Worm (Caenorhabditis elegans) whole organism, early embryonic: ENCODE results near the gene ubq-1.

Source experiments
- B0310.2 ChIP-seq: sonication (generic microtip); optimal IDR thresholded peaks from 2 replicates; lab custom pipeline; 2016; ENCODE audit warnings: mild to moderate bottlenecking, missing genetic modification characterization, missing compliant biosample characterization
- F13C5.2 ChIP-seq: sonication (generic microtip); optimal IDR thresholded peaks from 2 replicates; lab custom pipeline; 2017; ENCODE audit warnings: mild to moderate bottlenecking, missing genetic modification characterization, inconsistent platforms, missing compliant biosample characterization
- aly-1 ChIP-seq: sonication (generic microtip); optimal IDR thresholded peaks from 2 replicates; lab custom pipeline; 2016; ENCODE audit warnings: missing genetic modification characterization, missing compliant biosample characterization
- ama-1 ChIP-seq: fragments of 150-350 bp; optimal IDR thresholded peaks from 2 replicates; lab custom pipeline; 2014
- ceh-13 ChIP-seq: fragments of 200-800 bp; sonication (Bioruptor generic); optimal IDR thresholded peaks from 2 replicates; lab custom pipeline; 2018; ENCODE audit warnings: mild to moderate bottlenecking, missing genetic modification characterization, missing compliant biosample characterization
- ceh-36 ChIP-seq: sonication (generic microtip); optimal IDR thresholded peaks from 2 replicates; lab custom pipeline; 2016; ENCODE audit warnings: missing genetic modification characterization, inconsistent platforms, missing compliant biosample characterization
- ets-7 ChIP-seq: sonication (generic microtip); optimal IDR thresholded peaks from 2 replicates; lab custom pipeline; 2016; ENCODE audit warnings: missing genotype, missing genetic modification characterization, missing compliant biosample characterization
- flt-1 ChIP-seq: fragments of 200-800 bp; sonication (Bioruptor generic); IDR thresholded peaks from 2 replicates; pipeline ENCODE4 v1.3.6; 2022; ENCODE audit warnings: missing genetic modification characterization, missing compliant biosample characterization
- hmbx-1 ChIP-seq: sonication (generic microtip); optimal IDR thresholded peaks from 2 replicates; lab custom pipeline; 2016; ENCODE audit warnings: mild to moderate bottlenecking, missing genetic modification characterization, missing compliant biosample characterization
- hmg-4 ChIP-seq: fragments of 200-800 bp; sonication (Bioruptor generic); optimal IDR thresholded peaks from 2 replicates; lab custom pipeline; 2018; ENCODE audit warnings: mild to moderate bottlenecking, missing genetic modification characterization, missing compliant biosample characterization
- hnd-1 ChIP-seq: sonication (generic microtip); optimal IDR thresholded peaks from 2 replicates; lab custom pipeline; 2016; ENCODE audit warnings: missing genetic modification characterization, missing compliant biosample characterization
- pes-1 ChIP-seq: fragments of 200-800 bp; sonication (Bioruptor generic); IDR thresholded peaks from 2 replicates; pipeline ENCODE4 v1.3.6; 2022; ENCODE audit warnings: missing genetic modification reagents, missing genetic modification characterization, missing compliant biosample characterization
- scrt-1 ChIP-seq: fragments of 200-800 bp; sonication (Bioruptor generic); IDR thresholded peaks from 2 replicates; pipeline ENCODE4 v1.3.6; 2022; ENCODE audit warnings: missing genetic modification characterization, missing compliant biosample characterization
- sea-1 ChIP-seq: fragments of 200-800 bp; sonication (Bioruptor generic); conservative IDR thresholded peaks from 2 replicates; pipeline ENCODE4 v1.3.6; 2022; ENCODE audit warnings: missing genetic modification characterization, missing compliant biosample characterization
- tbx-11 ChIP-seq: fragments of 200-800 bp; sonication (Bioruptor generic); IDR thresholded peaks from 2 replicates; pipeline ENCODE4 v1.3.6; 2022; ENCODE audit warnings: missing genetic modification characterization, missing compliant biosample characterization
- tbx-37 ChIP-seq: fragments of 200-800 bp; sonication (Bioruptor generic); conservative IDR thresholded peaks from 2 replicates; pipeline ENCODE4 v1.3.6; 2022; ENCODE audit warnings: missing genetic modification reagents, missing genetic modification characterization, missing compliant biosample characterization
- tra-4 ChIP-seq: sonication (generic microtip); optimal IDR thresholded peaks from 2 replicates; lab custom pipeline; 2017; ENCODE audit warnings: missing genetic modification characterization, missing compliant biosample characterization

The ubq-1 gene

DNA sequence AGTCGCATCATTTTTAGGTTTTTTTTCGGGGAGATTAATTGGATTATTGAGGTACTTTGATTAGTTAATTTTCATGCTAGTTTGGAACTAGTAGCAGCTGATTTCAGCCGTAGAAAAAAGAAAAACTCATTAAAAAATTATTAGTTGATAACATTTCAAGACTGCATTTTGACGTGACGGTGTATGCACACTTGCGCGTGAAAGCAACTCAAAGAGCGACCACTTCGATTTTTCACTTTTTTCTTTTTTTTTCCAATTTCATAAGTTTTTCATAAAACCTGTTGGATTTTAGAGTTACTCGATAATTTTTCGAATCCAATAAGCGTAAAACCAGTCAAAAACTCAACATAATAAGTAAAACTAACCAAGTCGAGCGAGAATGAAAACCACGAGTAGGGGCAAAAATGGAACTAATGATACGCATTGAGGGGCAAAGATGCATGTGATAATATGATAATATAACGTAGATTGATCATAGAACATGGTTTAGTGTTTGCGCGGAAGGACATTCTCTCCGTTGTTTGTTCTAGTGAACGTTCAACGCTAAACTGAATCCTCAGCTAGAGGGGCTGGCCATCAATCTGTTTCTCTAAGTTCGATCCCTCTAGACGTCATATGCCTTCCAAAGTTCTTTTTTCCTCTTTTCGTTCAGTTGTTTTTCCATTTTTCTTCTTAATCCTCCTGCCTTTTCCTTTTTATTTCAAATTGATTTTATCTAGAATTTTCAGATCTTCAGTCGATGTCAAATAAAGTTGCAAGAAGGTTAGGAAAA lies 8.3 kb downstream of the ubq-1 start, which contains the start of the genes F25B5.6 and F25B5.3:
Gene F25B5.6 (minus strand): TSS at position 572 of the 772 bp plus-strand sequence.
Gene F25B5.3 (plus strand): TSS at position 722 of the 772 bp plus-strand sequence.
- TF ChIP-seq ceh-13 (GFP tag; lab: Kevin White, UChicago) (no peak), hmg-4 (GFP tag; lab: Kevin White, UChicago) (no peak), hnd-1 (tag; lab: Kevin White, UChicago) (no peak), sea-1 (GFP tag; lab: Robert Waterston, UW) (no peak), scrt-1 (GFP tag; lab: Robert Waterston, UW) (no peak), aly-1 (no peak), tra-4 (no peak), ama-1 (lab: Kevin White, UChicago) (no peak), F13C5.2 (tag; lab: Kevin White, UChicago) (no peak), B0310.2 (tag; lab: Kevin White, UChicago) (no peak), hmbx-1 (tag; lab: Kevin White, UChicago) (no peak)

DNA sequence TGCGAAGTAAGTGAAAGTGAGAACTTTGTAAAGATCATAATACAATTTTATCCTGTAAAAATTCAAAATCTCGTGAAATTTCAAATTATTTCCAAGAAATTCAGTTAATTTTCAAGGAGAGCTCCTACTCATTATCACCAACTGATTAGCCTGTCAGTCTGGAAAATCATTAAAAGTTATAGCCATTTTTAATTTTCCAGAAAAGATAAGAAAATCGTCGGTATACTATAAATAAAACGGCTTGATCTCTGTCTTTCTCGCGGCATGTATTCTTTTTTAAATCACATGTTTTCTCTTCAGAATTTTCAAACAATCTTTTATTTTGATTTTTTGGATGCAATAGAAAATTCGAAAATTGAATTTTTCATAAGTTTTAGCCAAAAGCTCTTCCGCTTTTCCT lies 8.9 kb downstream of the ubq-1 start:
- TF ChIP-seq B0310.2 (tag; lab: Kevin White, UChicago), result no peak
- TF ChIP-seq tra-4, result no peak
- no peak for TF ChIP-seq ceh-13 (GFP tag; lab: Kevin White, UChicago)
- TF ChIP-seq ets-7 (tag; lab: Kevin White, UChicago), result no peak
- TF ChIP-seq sea-1 (GFP tag; lab: Robert Waterston, UW), result no peak
- no peak for TF ChIP-seq pes-1
- no peak for TF ChIP-seq hmg-4 (GFP tag; lab: Kevin White, UChicago)
- TF ChIP-seq hmbx-1 (tag; lab: Kevin White, UChicago), result no peak
- TF ChIP-seq F13C5.2 (tag; lab: Kevin White, UChicago), result no peak
- TF ChIP-seq flt-1 (GFP tag; lab: Robert Waterston, UW), result no peak
- no peak for TF ChIP-seq ceh-36 (tag; lab: Kevin White, UChicago)
- TF ChIP-seq tbx-37 (GFP tag; lab: Robert Waterston, UW), result no peak
- TF ChIP-seq ama-1 (lab: Kevin White, UChicago), result no peak
- no peak for TF ChIP-seq hnd-1 (tag; lab: Kevin White, UChicago)

DNA sequence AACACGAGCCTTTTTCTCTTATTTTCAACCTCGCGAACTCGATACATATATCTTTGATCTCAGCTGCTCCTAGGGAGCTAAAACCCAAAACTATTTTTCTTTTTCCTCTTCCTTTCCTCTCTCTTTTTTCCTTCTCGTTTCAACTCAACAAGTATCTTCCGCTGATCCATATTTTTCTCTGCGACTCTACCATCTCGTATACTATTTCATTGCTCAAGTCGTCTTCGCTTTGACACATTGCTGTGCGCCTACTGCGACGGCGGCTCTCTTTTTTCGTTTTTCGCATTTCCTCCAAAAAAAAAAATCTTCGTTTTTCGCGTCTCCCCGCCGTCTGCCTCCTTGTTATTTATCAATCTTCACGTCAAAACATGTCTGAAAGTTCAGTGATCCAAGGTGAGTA lies 9.8 kb downstream of the ubq-1 start:
- no peak for TF ChIP-seq tbx-11
- TF ChIP-seq sea-1 (GFP tag; lab: Robert Waterston, UW), result no peak
- no peak for TF ChIP-seq tbx-37 (GFP tag; lab: Robert Waterston, UW)
- TF ChIP-seq hmg-4 (GFP tag; lab: Kevin White, UChicago), result no peak
- TF ChIP-seq flt-1 (GFP tag; lab: Robert Waterston, UW), result no peak
- no peak for TF ChIP-seq hnd-1 (tag; lab: Kevin White, UChicago)
- TF ChIP-seq tra-4, result no peak
- TF ChIP-seq B0310.2 (tag; lab: Kevin White, UChicago), result no peak
- TF ChIP-seq pes-1, result no peak

DNA sequence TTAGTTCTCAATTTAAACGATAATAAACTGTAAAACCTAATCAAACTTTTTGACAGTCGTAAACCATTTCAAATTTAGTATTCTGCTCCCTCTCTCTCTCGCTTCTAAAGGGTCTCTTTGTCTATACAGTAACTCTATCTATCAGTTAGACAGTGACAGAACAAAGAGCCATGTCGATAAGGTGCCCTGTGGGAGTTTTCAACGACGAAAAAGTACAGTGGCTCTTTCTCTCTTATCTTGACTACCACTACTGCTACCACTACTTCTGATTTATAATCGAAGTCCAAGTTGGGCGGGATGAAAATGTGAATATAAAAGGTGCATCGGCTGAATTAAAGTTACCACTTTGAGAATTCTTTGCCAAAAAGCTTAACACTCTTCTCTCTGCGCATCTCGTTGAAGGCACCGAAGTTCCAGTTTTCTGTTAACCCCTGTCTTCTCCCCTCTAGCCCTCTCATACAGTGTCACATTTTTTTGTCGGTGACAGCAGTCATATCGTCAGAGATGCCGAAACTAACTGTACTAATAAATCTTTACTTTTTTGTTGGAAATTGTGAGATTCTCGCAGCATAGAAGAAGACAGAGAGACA lies 10.8 kb downstream of the ubq-1 start:
- TF ChIP-seq ama-1 (lab: Kevin White, UChicago) (no peak), ceh-13 (GFP tag; lab: Kevin White, UChicago) (no peak), scrt-1 (GFP tag; lab: Robert Waterston, UW) (no peak), ceh-36 (tag; lab: Kevin White, UChicago) (no peak), tbx-11 (no peak), B0310.2 (tag; lab: Kevin White, UChicago) (no peak), tbx-37 (GFP tag; lab: Robert Waterston, UW) (no peak), F13C5.2 (tag; lab: Kevin White, UChicago) (no peak), sea-1 (GFP tag; lab: Robert Waterston, UW) (no peak), ets-7 (tag; lab: Kevin White, UChicago) (no peak), flt-1 (GFP tag; lab: Robert Waterston, UW) (no peak), hnd-1 (tag; lab: Kevin White, UChicago) (no peak), hmbx-1 (tag; lab: Kevin White, UChicago) (no peak), hmg-4 (GFP tag; lab: Kevin White, UChicago) (no peak), tra-4 (no peak), aly-1 (no peak), pes-1 (no peak)

DNA sequence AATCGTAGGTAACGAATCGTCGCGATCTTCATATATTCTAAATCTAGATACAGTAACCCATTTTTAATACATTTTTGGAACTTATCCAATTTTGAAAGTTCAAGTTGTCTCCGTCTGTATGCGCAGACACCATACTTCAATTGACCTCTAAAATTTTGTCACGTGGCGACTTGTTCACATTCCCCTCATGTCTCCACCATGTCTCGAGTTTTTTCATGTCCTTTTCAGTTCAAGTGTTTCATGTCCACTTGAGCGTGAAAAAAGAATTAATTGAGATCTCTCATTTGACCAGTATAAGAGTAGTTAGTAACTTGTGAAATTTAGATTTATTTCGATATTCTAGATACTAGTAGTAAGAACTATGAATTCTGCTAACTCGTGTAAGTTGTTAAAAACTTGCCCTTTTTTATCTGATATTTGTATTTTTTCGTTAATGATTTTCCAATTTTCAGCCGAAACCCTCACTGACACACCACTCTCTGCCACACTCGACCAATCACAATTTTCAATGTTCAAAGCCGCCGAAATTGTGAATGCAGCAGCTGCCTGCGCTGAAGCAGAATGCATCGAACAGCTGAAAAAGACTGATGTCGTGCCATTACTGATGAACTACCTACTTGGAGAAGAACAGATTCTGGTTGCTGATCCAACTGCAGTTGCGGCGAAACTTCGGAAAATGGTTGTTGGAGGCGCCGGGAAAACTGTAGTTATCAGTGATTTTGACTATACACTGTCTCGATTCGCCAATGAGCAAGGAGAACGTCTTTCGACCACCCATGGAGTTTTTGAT lies 11.7 kb downstream of the ubq-1 start:
- TF ChIP-seq sea-1 (GFP tag; lab: Robert Waterston, UW) (no peak), ceh-13 (GFP tag; lab: Kevin White, UChicago) (no peak), hmbx-1 (tag; lab: Kevin White, UChicago) (no peak), F13C5.2 (tag; lab: Kevin White, UChicago) (no peak), hmg-4 (GFP tag; lab: Kevin White, UChicago) (no peak), scrt-1 (GFP tag; lab: Robert Waterston, UW) (no peak), tbx-11 (no peak), tbx-37 (GFP tag; lab: Robert Waterston, UW) (no peak), ets-7 (tag; lab: Kevin White, UChicago) (no peak), B0310.2 (tag; lab: Kevin White, UChicago) (no peak), ama-1 (lab: Kevin White, UChicago) (no peak), aly-1 (no peak), pes-1 (no peak), ceh-36 (tag; lab: Kevin White, UChicago) (no peak), flt-1 (GFP tag; lab: Robert Waterston, UW) (no peak), hnd-1 (tag; lab: Kevin White, UChicago) (no peak), tra-4 (no peak)
